Fruit fly (Drosophila melanogaster) whole organism, embryonic: ENCODE measurements around the gene Osi21.

Source experiments
- Ada2b ChIP-seq: fragments of 200-800 bp; sonication (Bioruptor generic); IDR thresholded peaks from 2 replicates; pipeline ENCODE4 v1.3.6; 2022; ENCODE audit warnings: missing biosample characterization, missing genetic modification characterization
- B-H1 ChIP-seq: fragments of 200-800 bp; sonication (Bioruptor generic); IDR thresholded peaks from 3 replicates; pipeline ENCODE4 v1.3.6; 2022; ENCODE audit warnings: missing biosample characterization, missing genetic modification characterization
- BEAF-32 ChIP-seq: fragments of 200-800 bp; sonication (Bioruptor generic); optimal IDR thresholded peaks from 3 replicates; lab custom pipeline; 2017; ENCODE audit warnings: missing biosample characterization, missing genetic modification characterization, mild to moderate bottlenecking, moderate library complexity, missing genetic modification reagents
- Blimp-1 ChIP-seq: fragments of 200-800 bp; sonication (Bioruptor generic); optimal IDR thresholded peaks from 3 replicates; lab custom pipeline; 2018; ENCODE audit warnings: missing biosample characterization, missing genetic modification characterization, mild to moderate bottlenecking, moderate library complexity, missing genetic modification reagents
- CG10209 ChIP-seq: fragments of 200-800 bp; sonication (Bioruptor generic); optimal IDR thresholded peaks from 3 replicates; lab custom pipeline; 2017; ENCODE audit warnings: missing biosample characterization, mild to moderate bottlenecking, missing genetic modification characterization, missing genetic modification reagents
- CG10274 ChIP-seq: fragments of 200-800 bp; sonication (Bioruptor generic); optimal IDR thresholded peaks from 3 replicates; lab custom pipeline; 2017; ENCODE audit warnings: missing biosample characterization, mild to moderate bottlenecking, missing genetic modification characterization
- CG11247 ChIP-seq: fragments of 200-800 bp; sonication (Bioruptor generic); IDR thresholded peaks from 2 replicates; pipeline ENCODE4 v1.3.6; 2022; ENCODE audit warnings: missing biosample characterization, missing genetic modification characterization
- CG11398 ChIP-seq: fragments of 200-800 bp; sonication (Bioruptor generic); optimal IDR thresholded peaks from 2 replicates; lab custom pipeline; 2016; ENCODE audit warnings: missing biosample characterization, missing genetic modification characterization
- CG12104 ChIP-seq: fragments of 200-800 bp; sonication (Bioruptor generic); optimal IDR thresholded peaks from 3 replicates; lab custom pipeline; 2016; ENCODE audit warnings: missing biosample characterization, missing genetic modification characterization
- CG12219 ChIP-seq: fragments of 200-800 bp; sonication (Bioruptor generic); optimal IDR thresholded peaks from 3 replicates; lab custom pipeline; 2018; ENCODE audit warnings: missing biosample characterization, mild to moderate bottlenecking, missing genetic modification characterization
- CG13775 ChIP-seq: fragments of 200-800 bp; sonication (Bioruptor generic); optimal IDR thresholded peaks from 3 replicates; lab custom pipeline; 2017; ENCODE audit warnings: missing biosample characterization, mild to moderate bottlenecking, missing genetic modification characterization
- CG1529 ChIP-seq: fragments of 200-800 bp; sonication (Bioruptor generic); optimal IDR thresholded peaks from 3 replicates; lab custom pipeline; 2018; ENCODE audit warnings: missing biosample characterization, missing genetic modification characterization
- CG15601 ChIP-seq: fragments of 200-800 bp; sonication (Bioruptor generic); optimal IDR thresholded peaks from 3 replicates; lab custom pipeline; 2019; ENCODE audit warnings: missing biosample characterization, mild to moderate bottlenecking, missing genetic modification characterization, moderate library complexity
- CG16863 ChIP-seq: fragments of 200-800 bp; sonication (Bioruptor generic); optimal IDR thresholded peaks from 3 replicates; lab custom pipeline; 2016; ENCODE audit warnings: missing biosample characterization, missing genetic modification characterization
- CG17361 ChIP-seq: fragments of 200-800 bp; sonication (Bioruptor generic); IDR thresholded peaks from 3 replicates; pipeline ENCODE4 v1.3.6; 2022; ENCODE audit warnings: missing biosample characterization, missing genetic modification characterization
- CG17385 ChIP-seq: fragments of 200-800 bp; sonication (Bioruptor generic); optimal IDR thresholded peaks from 3 replicates; lab custom pipeline; 2018; ENCODE audit warnings: missing biosample characterization, mild to moderate bottlenecking, missing genetic modification characterization
- CG18619 ChIP-seq: fragments of 200-800 bp; sonication (Bioruptor generic); optimal IDR thresholded peaks from 3 replicates; lab custom pipeline; 2017; ENCODE audit warnings: missing biosample characterization, mild to moderate bottlenecking, missing genetic modification characterization
- CG2129 ChIP-seq: fragments of 200-800 bp; sonication (Bioruptor generic); IDR thresholded peaks from 2 replicates; pipeline ENCODE4 v1.3.6; 2022; ENCODE audit warnings: missing biosample characterization, missing genetic modification characterization; ENCODE audit not compliant: partially characterized antibody
- CG31365 ChIP-seq: fragments of 200-800 bp; sonication (Bioruptor generic); optimal IDR thresholded peaks from 2 replicates; lab custom pipeline; 2018; ENCODE audit warnings: missing biosample characterization, mild to moderate bottlenecking, missing genetic modification characterization
- CG4424 ChIP-seq: fragments of 200-800 bp; sonication (Bioruptor generic); optimal IDR thresholded peaks from 3 replicates; lab custom pipeline; 2016; ENCODE audit warnings: missing biosample characterization, missing genetic modification characterization
- CG7271 ChIP-seq: fragments of 200-800 bp; sonication (Bioruptor generic); optimal IDR thresholded peaks from 2 replicates; lab custom pipeline; 2018; ENCODE audit warnings: missing biosample characterization, mild to moderate bottlenecking, missing genetic modification characterization, moderate library complexity
- CG9727 ChIP-seq: fragments of 200-800 bp; sonication (Bioruptor generic); optimal IDR thresholded peaks from 3 replicates; lab custom pipeline; 2017; ENCODE audit warnings: missing biosample characterization, mild to moderate bottlenecking, missing genetic modification characterization
- CHES-1-like ChIP-seq: fragments of 200-800 bp; sonication (Bioruptor generic); optimal IDR thresholded peaks from 2 replicates; lab custom pipeline; 2016; ENCODE audit warnings: missing biosample characterization, missing genetic modification characterization
- Hand ChIP-seq: fragments of 200-800 bp; sonication (Bioruptor generic); optimal IDR thresholded peaks from 2 replicates; lab custom pipeline; 2017; ENCODE audit warnings: mild to moderate bottlenecking, missing biosample characterization, missing genetic modification reagents, missing genetic modification characterization
- HmgZ ChIP-seq: fragments of 200-800 bp; sonication (Bioruptor generic); optimal IDR thresholded peaks from 2 replicates; lab custom pipeline; 2018; ENCODE audit warnings: missing biosample characterization, mild to moderate bottlenecking, missing genetic modification characterization
- Lim3 ChIP-seq: fragments of 200-800 bp; sonication (Bioruptor generic); IDR thresholded peaks from 2 replicates; pipeline ENCODE4 v1.3.6; 2022; ENCODE audit warnings: missing biosample characterization, missing genetic modification characterization
- Mes4 ChIP-seq: fragments of 200-800 bp; sonication (Bioruptor generic); optimal IDR thresholded peaks from 2 replicates; lab custom pipeline; 2016; ENCODE audit warnings: missing biosample characterization, missing genetic modification characterization
- NC2β ChIP-seq: fragments of 200-800 bp; sonication (Bioruptor generic); optimal IDR thresholded peaks from 2 replicates; lab custom pipeline; 2016; ENCODE audit warnings: missing biosample characterization, missing genetic modification characterization
- Nf-YC ChIP-seq: fragments of 200-800 bp; optimal IDR thresholded peaks from 3 replicates; lab custom pipeline; 2019; ENCODE audit warnings: missing biosample characterization, mild to moderate bottlenecking, missing genetic modification characterization, moderate library complexity
- Sox102F ChIP-seq: fragments of 200-800 bp; sonication (Bioruptor generic); optimal IDR thresholded peaks from 2 replicates; lab custom pipeline; 2018; ENCODE audit warnings: missing biosample characterization, mild to moderate bottlenecking, missing genetic modification characterization, moderate library complexity
- Tbp ChIP-seq: fragments of >200 bp; optimal IDR thresholded peaks from 2 replicates; lab custom pipeline; 2018; ENCODE audit warnings: missing biosample characterization, missing genetic modification characterization
- az2 ChIP-seq: fragments of 200-800 bp; sonication (Bioruptor generic); optimal IDR thresholded peaks from 3 replicates; lab custom pipeline; 2016; ENCODE audit warnings: missing biosample characterization, missing genetic modification characterization
- bab2 ChIP-seq: fragments of 200-800 bp; sonication (Bioruptor generic); optimal IDR thresholded peaks from 2 replicates; lab custom pipeline; 2016; ENCODE audit warnings: missing biosample characterization, missing genetic modification characterization
- dan ChIP-seq: fragments of 200-800 bp; sonication (Bioruptor generic); IDR thresholded peaks from 2 replicates; pipeline ENCODE4 v1.3.6; 2022; ENCODE audit warnings: missing biosample characterization, missing genetic modification characterization
- dati ChIP-seq: fragments of 200-800 bp; sonication (Bioruptor generic); IDR thresholded peaks from 2 replicates; pipeline ENCODE4 v1.3.6; 2022; ENCODE audit warnings: missing biosample characterization, missing genetic modification characterization
- dmrt11E ChIP-seq: fragments of 200-800 bp; sonication (Bioruptor generic); optimal IDR thresholded peaks from 3 replicates; lab custom pipeline; 2018; ENCODE audit warnings: missing biosample characterization, mild to moderate bottlenecking, missing genetic modification characterization, moderate library complexity
- gro ChIP-seq: fragments of 200-800 bp; sonication (Bioruptor generic); optimal IDR thresholded peaks from 2 replicates; lab custom pipeline; 2016; ENCODE audit warnings: missing biosample characterization, missing genetic modification characterization
- gsb-n ChIP-seq: fragments of 200-800 bp; sonication (Bioruptor generic); optimal IDR thresholded peaks from 3 replicates; lab custom pipeline; 2018; ENCODE audit warnings: missing biosample characterization, mild to moderate bottlenecking, missing genetic modification characterization
- hb ChIP-seq: fragments of 200-800 bp; sonication (Bioruptor generic); IDR thresholded peaks from 3 replicates; pipeline ENCODE4 v1.3.6; 2022; ENCODE audit warnings: missing biosample characterization, missing genetic modification characterization; ENCODE audit not compliant: partially characterized antibody
- hth ChIP-seq: fragments of >200 bp; optimal IDR thresholded peaks from 2 replicates; lab custom pipeline; 2017; ENCODE audit warnings: inconsistent platforms
- lmd ChIP-seq: fragments of 200-800 bp; sonication (Bioruptor generic); IDR thresholded peaks from 2 replicates; pipeline ENCODE4 v1.3.6; 2022; ENCODE audit warnings: missing biosample characterization, missing genetic modification characterization
- maf-S ChIP-seq: fragments of 200-800 bp; sonication (Bioruptor generic); optimal IDR thresholded peaks from 2 replicates; lab custom pipeline; 2016; ENCODE audit warnings: missing biosample characterization, missing genetic modification characterization
- phol ChIP-seq: fragments of 200-800 bp; sonication (Bioruptor generic); optimal IDR thresholded peaks from 3 replicates; lab custom pipeline; 2018; ENCODE audit warnings: missing biosample characterization, mild to moderate bottlenecking, missing genetic modification characterization, moderate library complexity
- salm ChIP-seq: fragments of 200-800 bp; sonication (Bioruptor generic); optimal IDR thresholded peaks from 2 replicates; lab custom pipeline; 2018; ENCODE audit warnings: missing biosample characterization, mild to moderate bottlenecking, missing genetic modification characterization
- sc ChIP-seq, 3 experiments: fragments of >200 bp in 2 of 3; fragments of 200-800 bp in 1 of 3; sonication (Bioruptor generic) in 1 of 3; optimal IDR thresholded peaks; 2 replicates in 2 of 3; 3 replicates in 1 of 3; lab custom pipeline; 2017; ENCODE audit warnings: mild to moderate bottlenecking in 1 of 3, missing biosample characterization in 1 of 3, missing genetic modification characterization in 1 of 3, missing genetic modification reagents in 1 of 3
- sim ChIP-seq: fragments of 200-800 bp; sonication (Bioruptor generic); IDR thresholded peaks from 2 replicates; pipeline ENCODE4 v1.3.6; 2022; ENCODE audit warnings: missing biosample characterization, missing genetic modification characterization
- slbo ChIP-seq: fragments of 200-800 bp; sonication (Bioruptor generic); IDR thresholded peaks from 2 replicates; pipeline ENCODE4 v1.3.6; 2022; ENCODE audit warnings: missing biosample characterization, missing genetic modification characterization
- slp2 ChIP-seq: fragments of 200-800 bp; sonication (Bioruptor generic); optimal IDR thresholded peaks from 2 replicates; lab custom pipeline; 2016; ENCODE audit warnings: missing biosample characterization, missing genetic modification characterization
- sna ChIP-seq: fragments of 200-800 bp; sonication (Bioruptor generic); IDR thresholded peaks from 2 replicates; pipeline ENCODE4 v1.3.6; 2022; ENCODE audit warnings: missing biosample characterization, missing genetic modification characterization; ENCODE audit not compliant: partially characterized antibody
- ttk ChIP-seq: fragments of 200-800 bp; sonication (Bioruptor generic); IDR thresholded peaks from 2 replicates; pipeline ENCODE4 v2.1.2; 2022; ENCODE audit warnings: missing biosample characterization, missing genetic modification characterization
- zen ChIP-seq: fragments of 200-800 bp; sonication (Bioruptor generic); optimal IDR thresholded peaks from 3 replicates; lab custom pipeline; 2018; ENCODE audit warnings: missing biosample characterization, mild to moderate bottlenecking, missing genetic modification characterization, moderate library complexity

Gene Osi21

dm6 chr2L:11277927-11278351 lies 7.6 kb downstream of the Osi21 start, which contains the start of gene CG33695 (continued):
- TF ChIP-seq CG11398 (GFP tag; lab: Kevin White, UChicago) (peak; percentile 59), dmrt11E (tag; lab: Kevin White, UChicago) (peak; percentile 8), CG18619 (peak; percentile 43), CG10274 (GFP tag; lab: Kevin White, UChicago) (peak; percentile 32), dati (GFP tag; lab: Robert Waterston, UW) (no peak), BEAF-32 (GFP tag; lab: Kevin White, UChicago) (peak; percentile 58), slp2 (GFP tag; lab: Kevin White, UChicago) (peak; percentile 59), Mes4 (GFP tag; lab: Kevin White, UChicago) (no peak), CG17385 (GFP tag; lab: Kevin White, UChicago) (peak; percentile 41), CG16863 (peak; percentile 58), az2 (GFP tag; lab: Kevin White, UChicago) (peak; percentile 34), CG31365 (no peak), gro (peak; percentile 85), phol (tag; lab: Kevin White, UChicago) (peak; percentile 57), hth (no peak), dan (GFP tag; lab: Robert Waterston, UW) (no peak), Sox102F (GFP tag; lab: Kevin White, UChicago) (no peak), Ada2b (GFP tag; lab: Robert Waterston, UW) (0 out of 2 replicates have a peak, but pooled peaks have one; percentile 5), B-H1 (GFP tag; lab: Robert Waterston, UW) (no peak), lmd (peak; percentile 47), CHES-1-like (peak; percentile 84), CG15601 (peak; percentile 41), Tbp (GFP tag; lab: Kevin White, UChicago) (no peak), zen (peak; percentile 33), bab2 (GFP tag; lab: Kevin White, UChicago) (peak; percentile 72), CG9727 (GFP tag; lab: Kevin White, UChicago) (no peak), CG2129 (peak; percentile 28; the same call in 1 of the 2 replicates), CG7271 (tag; lab: Kevin White, UChicago) (no peak), Blimp-1 (GFP tag; lab: Kevin White, UChicago) (no peak), CG11247 (peak; percentile 70), hb (GFP tag; lab: Robert Waterston, UW) (peak; percentile 65; the same call in 1 of the 3 replicates), CG10209 (GFP tag; lab: Kevin White, UChicago) (peak; percentile 62), gsb-n (tag; lab: Kevin White, UChicago) (peak; percentile 4), maf-S (peak; percentile 76), ttk (GFP tag; lab: Robert Waterston, UW) (no peak), sim (GFP tag; lab: Robert Waterston, UW) (no peak), salm (no peak), CG13775 (peak; percentile 15), CG1529 (GFP tag; lab: Kevin White, UChicago) (no peak), sc (optimal IDR thresholded peaks at IDR 0.05; lab: Kevin White, UChicago) (no peak), sc (GFP tag; optimal IDR thresholded peaks at IDR 0.05; lab: Kevin White, UChicago) (no peak), HmgZ (tag; lab: Kevin White, UChicago) (peak; percentile 82), Lim3 (GFP tag; lab: Robert Waterston, UW) (no peak), CG17361 (GFP tag; lab: Robert Waterston, UW) (peak; percentile 40; the same call in 2 of the 3 replicates), slbo (GFP tag; lab: Robert Waterston, UW) (peak; percentile 77), CG4424 (GFP tag; lab: Kevin White, UChicago) (peak; percentile 64), Nf-YC (tag; lab: Kevin White, UChicago) (peak; percentile 44), Hand (peak; percentile 6), NC2β (GFP tag; lab: Kevin White, UChicago) (peak; percentile 32), sna (GFP tag; lab: Robert Waterston, UW) (peak; percentile 79), CG12219 (GFP tag; lab: Kevin White, UChicago) (no peak), CG12104 (GFP tag; lab: Kevin White, UChicago) (no peak)
